Worm (Caenorhabditis elegans) whole organism, young adult: ENCODE data around the gene F47B8.4.

Experiments used
- C17E4.6 ChIP-seq: fragments of 200-800 bp; sonication (Bioruptor generic); IDR thresholded peaks from 2 replicates; pipeline ENCODE4 v1.3.6; 2022; ENCODE audit warnings: missing genetic modification reagents, missing genetic modification characterization, missing compliant biosample characterization
- D2030.7 ChIP-seq: fragments of 200-800 bp; sonication (Bioruptor generic); IDR thresholded peaks from 2 replicates; pipeline ENCODE4 v1.3.6; 2022; ENCODE audit warnings: missing genetic modification reagents, missing genetic modification characterization, missing compliant biosample characterization
- F33H1.4 ChIP-seq: fragments of 200-800 bp; sonication (Bioruptor generic); IDR thresholded peaks from 2 replicates; pipeline ENCODE4 v1.3.6; 2022; ENCODE audit warnings: missing genetic modification reagents, missing genetic modification characterization, missing compliant biosample characterization
- F52B5.7 ChIP-seq: sonication (generic microtip); optimal IDR thresholded peaks from 2 replicates; lab custom pipeline; 2016; ENCODE audit warnings: mild to moderate bottlenecking, missing genetic modification characterization, missing compliant biosample characterization
- F57C9.4 ChIP-seq: sonication (generic microtip); optimal IDR thresholded peaks from 2 replicates; lab custom pipeline; 2017; ENCODE audit warnings: mild to moderate bottlenecking, missing genetic modification characterization, missing compliant biosample characterization
- K11D2.4 ChIP-seq: fragments of 200-800 bp; sonication (Bioruptor generic); IDR thresholded peaks from 2 replicates; pipeline ENCODE4 v1.3.6; 2022; ENCODE audit warnings: missing genetic modification reagents, missing genetic modification characterization, missing compliant biosample characterization
- K12H6.12 ChIP-seq: fragments of 200-800 bp; sonication (Bioruptor generic); optimal IDR thresholded peaks from 2 replicates; lab custom pipeline; 2018; ENCODE audit warnings: mild to moderate bottlenecking, missing genetic modification characterization, missing compliant biosample characterization
- T07F8.4 ChIP-seq: sonication (generic microtip); optimal IDR thresholded peaks from 2 replicates; lab custom pipeline; 2016; ENCODE audit warnings: mild to moderate bottlenecking, missing genetic modification characterization, moderate library complexity, missing compliant biosample characterization
- Y53F4B.3 ChIP-seq: fragments of 200-800 bp; sonication (Bioruptor generic); IDR thresholded peaks from 2 replicates; pipeline ENCODE4 v1.3.6; 2022; ENCODE audit warnings: missing genetic modification reagents, missing genetic modification characterization, missing compliant biosample characterization
- Y56A3A.18 ChIP-seq: fragments of 200-800 bp; sonication (Bioruptor generic); IDR thresholded peaks from 2 replicates; pipeline ENCODE4 v1.3.6; 2022; ENCODE audit warnings: missing genetic modification reagents, missing genetic modification characterization, missing compliant biosample characterization
- akir-1 ChIP-seq: fragments of 200-800 bp; sonication (Bioruptor generic); optimal IDR thresholded peaks from 2 replicates; lab custom pipeline; 2018; ENCODE audit warnings: mild to moderate bottlenecking, missing genetic modification characterization, moderate library complexity, missing compliant biosample characterization
- athp-1 ChIP-seq: sonication (generic microtip); optimal IDR thresholded peaks from 2 replicates; lab custom pipeline; 2017; ENCODE audit warnings: mild to moderate bottlenecking, missing genetic modification characterization, missing compliant biosample characterization
- attf-3 ChIP-seq: fragments of 200-800 bp; sonication (Bioruptor generic); conservative IDR thresholded peaks from 2 replicates; pipeline ENCODE4 v1.3.6; 2022; ENCODE audit warnings: missing genetic modification reagents, missing genetic modification characterization, missing compliant biosample characterization
- attf-5 ChIP-seq: fragments of 200-800 bp; sonication (Bioruptor generic); optimal IDR thresholded peaks from 2 replicates; lab custom pipeline; 2018; ENCODE audit warnings: mild to moderate bottlenecking, missing genetic modification characterization, missing compliant biosample characterization
- attf-6 ChIP-seq: fragments of 200-800 bp; sonication (Bioruptor generic); IDR thresholded peaks from 2 replicates; pipeline ENCODE4 v1.3.6; 2022; ENCODE audit warnings: missing genetic modification reagents, missing genetic modification characterization, missing compliant biosample characterization
- cebp-1 ChIP-seq, 2 experiments: fragments of 200-800 bp in 1 of 2; sonication (Bioruptor generic) in 1 of 2; sonication (generic microtip) in 1 of 2; IDR thresholded peaks in 1 of 2; optimal IDR thresholded peaks in 1 of 2; 2 replicates each; pipeline versions ENCODE4 v1.3.6 to Lab custom; 2017 to 2022; ENCODE audit warnings: missing compliant biosample characterization in 2 of 2, missing genetic modification characterization in 2 of 2, mild to moderate bottlenecking in 1 of 2, missing genetic modification reagents in 1 of 2, moderate library complexity in 1 of 2
- cebp-2 ChIP-seq: fragments of 200-800 bp; sonication (Bioruptor generic); IDR thresholded peaks from 2 replicates; pipeline ENCODE4 v1.3.6; 2022; ENCODE audit warnings: missing genetic modification characterization, missing compliant biosample characterization
- ceh-40 ChIP-seq: fragments of 200-800 bp; sonication (Bioruptor generic); IDR thresholded peaks from 2 replicates; pipeline ENCODE4 v1.3.6; 2022; ENCODE audit warnings: missing genetic modification characterization, missing compliant biosample characterization
- die-1 ChIP-seq: sonication (generic microtip); optimal IDR thresholded peaks from 2 replicates; lab custom pipeline; 2016; ENCODE audit warnings: missing genotype, mild to moderate bottlenecking, missing genetic modification characterization, missing compliant biosample characterization
- dpff-1 ChIP-seq: sonication (generic microtip); optimal IDR thresholded peaks from 2 replicates; lab custom pipeline; 2017; ENCODE audit warnings: mild to moderate bottlenecking, missing genetic modification characterization, missing compliant biosample characterization
- ets-4 ChIP-seq: fragments of 200-800 bp; sonication (Bioruptor generic); optimal IDR thresholded peaks from 2 replicates; lab custom pipeline; 2018; ENCODE audit warnings: mild to moderate bottlenecking, missing genetic modification characterization, missing compliant biosample characterization
- gei-17 ChIP-seq: fragments of 200-800 bp; sonication (Bioruptor generic); optimal IDR thresholded peaks from 2 replicates; lab custom pipeline; 2018; ENCODE audit warnings: mild to moderate bottlenecking, missing genetic modification characterization, missing compliant biosample characterization
- him-1 ChIP-seq: sonication (generic microtip); optimal IDR thresholded peaks from 2 replicates; lab custom pipeline; 2016; ENCODE audit warnings: missing genotype, missing genetic modification reagents, missing genetic modification characterization, missing compliant biosample characterization
- hmg-20 ChIP-seq: fragments of 200-800 bp; sonication (Bioruptor generic); IDR thresholded peaks from 2 replicates; pipeline ENCODE4 v1.3.6; 2022; ENCODE audit warnings: missing genetic modification reagents, missing genetic modification characterization, missing compliant biosample characterization
- hrde-1 ChIP-seq: sonication (generic microtip); optimal IDR thresholded peaks from 2 replicates; lab custom pipeline; 2016; ENCODE audit warnings: missing genetic modification characterization, mild to moderate bottlenecking, missing compliant biosample characterization, moderate library complexity, missing genotype, missing genetic modification reagents, borderline replicate concordance
- let-607 ChIP-seq, 2 experiments: fragments of 200-800 bp in 1 of 2; sonication (Bioruptor generic) in 1 of 2; sonication (generic microtip) in 1 of 2; optimal IDR thresholded peaks; 2 replicates each; lab custom pipeline; 2016 to 2018; ENCODE audit warnings: mild to moderate bottlenecking in 2 of 2, missing compliant biosample characterization in 2 of 2, missing genetic modification characterization in 2 of 2, moderate library complexity in 2 of 2, missing genotype in 1 of 2
- lin-35 ChIP-seq, 3 experiments: fragments of 150-350 bp in 2 of 3; sonication (generic microtip) in 1 of 3; optimal IDR thresholded peaks; 2 replicates each; lab custom pipeline; 2014 to 2018; ENCODE audit warnings: missing biosample characterization in 3 of 3, missing genetic modification characterization in 3 of 3, missing genetic modification reagents in 3 of 3
- lir-1 ChIP-seq: fragments of 200-800 bp; sonication (Bioruptor generic); conservative IDR thresholded peaks from 2 replicates; pipeline ENCODE4 v1.3.6; 2022; ENCODE audit warnings: missing genetic modification reagents, missing genetic modification characterization, missing compliant biosample characterization
- lsl-1 ChIP-seq: fragments of 200-800 bp; sonication (Bioruptor generic); optimal IDR thresholded peaks from 2 replicates; lab custom pipeline; 2018; ENCODE audit warnings: mild to moderate bottlenecking, missing genetic modification characterization, moderate library complexity, missing compliant biosample characterization
- mel-28 ChIP-seq: sonication (generic microtip); optimal IDR thresholded peaks from 2 replicates; lab custom pipeline; 2016; ENCODE audit warnings: borderline replicate concordance, mild to moderate bottlenecking, missing genetic modification characterization, missing compliant biosample characterization
- mes-4 ChIP-seq: sonication (generic microtip); optimal IDR thresholded peaks from 2 replicates; lab custom pipeline; 2016; ENCODE audit warnings: missing genotype, missing genetic modification characterization, missing compliant biosample characterization
- mxl-1 ChIP-seq: sonication (generic microtip); optimal IDR thresholded peaks from 2 replicates; lab custom pipeline; 2016; ENCODE audit warnings: missing genetic modification characterization, missing compliant biosample characterization
- nfya-2 ChIP-seq: fragments of 200-800 bp; sonication (Bioruptor generic); IDR thresholded peaks from 2 replicates; pipeline ENCODE4 v1.3.6; 2022; ENCODE audit warnings: missing genetic modification reagents, missing genetic modification characterization, missing compliant biosample characterization
- nhr-120 ChIP-seq: fragments of 200-800 bp; sonication (Bioruptor generic); IDR thresholded peaks from 2 replicates; pipeline ENCODE4 v1.3.6; 2022; ENCODE audit warnings: missing genetic modification characterization, missing compliant biosample characterization
- nhr-27 ChIP-seq: fragments of 200-800 bp; sonication (Bioruptor generic); optimal IDR thresholded peaks from 2 replicates; lab custom pipeline; 2018; ENCODE audit warnings: mild to moderate bottlenecking, missing genetic modification characterization, moderate library complexity, missing compliant biosample characterization
- pbrm-1 ChIP-seq: fragments of 200-800 bp; sonication (Bioruptor generic); IDR thresholded peaks from 2 replicates; pipeline ENCODE4 v1.3.6; 2022; ENCODE audit warnings: missing genetic modification reagents, missing genetic modification characterization, missing compliant biosample characterization
- pha-4 ChIP-seq: fragments of 150-350 bp; sonication (generic microtip); optimal IDR thresholded peaks from 2 replicates; lab custom pipeline; 2014; ENCODE audit warnings: missing biosample characterization, missing genetic modification reagents, missing genetic modification characterization
- sdz-38 ChIP-seq: sonication (generic microtip); optimal IDR thresholded peaks from 2 replicates; lab custom pipeline; 2016; ENCODE audit warnings: missing genotype, missing genetic modification characterization, missing compliant biosample characterization
- snpc-3.4 ChIP-seq: sonication (generic microtip); optimal IDR thresholded peaks from 2 replicates; lab custom pipeline; 2017; ENCODE audit warnings: missing genetic modification characterization, mild to moderate bottlenecking, missing compliant biosample characterization, antibody characterized with exemption, moderate library complexity, missing genotype, missing genetic modification reagents
- somi-1 ChIP-seq: fragments of 200-800 bp; sonication (Bioruptor generic); optimal IDR thresholded peaks from 2 replicates; lab custom pipeline; 2018; ENCODE audit warnings: mild to moderate bottlenecking, missing genetic modification characterization, missing compliant biosample characterization
- tbx-9 ChIP-seq: sonication (generic microtip); optimal IDR thresholded peaks from 2 replicates; lab custom pipeline; 2016; ENCODE audit warnings: borderline replicate concordance, missing genetic modification characterization, inconsistent platforms, missing compliant biosample characterization
- tlf-1 ChIP-seq: fragments of 200-800 bp; sonication (Bioruptor generic); optimal IDR thresholded peaks from 2 replicates; lab custom pipeline; 2018; ENCODE audit warnings: mild to moderate bottlenecking, missing genetic modification characterization, missing compliant biosample characterization
- unc-62 ChIP-seq: fragments of 150-350 bp; optimal IDR thresholded peaks from 2 replicates; lab custom pipeline; 2014; ENCODE audit warnings: missing biosample characterization, missing genetic modification reagents, missing genetic modification characterization
- ztf-26 ChIP-seq: sonication (generic microtip); optimal IDR thresholded peaks from 2 replicates; lab custom pipeline; 2017; ENCODE audit warnings: missing genetic modification characterization, missing compliant biosample characterization
- ztf-28 ChIP-seq: fragments of 200-800 bp; sonication (Bioruptor generic); IDR thresholded peaks from 2 replicates; pipeline ENCODE4 v1.3.6; 2022; ENCODE audit warnings: missing genetic modification reagents, missing genetic modification characterization, missing compliant biosample characterization

The F47B8.4 gene

ce11 chrV:14347234-14347826 is 22.9 kb upstream of the F47B8.4 start, which contains the start of gene cept-2 (continued):
- TF ChIP-seq ztf-28 (GFP tag; lab: Robert Waterston, UW) (0 out of 2 replicates have a peak, but pooled peaks have one; percentile 11), nhr-120 (GFP tag; lab: Robert Waterston, UW) (no peak), sdz-38 (no peak), hrde-1 (tag; lab: Kevin White, UChicago) (no peak), ets-4 (GFP tag; lab: Kevin White, UChicago) (no peak), athp-1 (tag; lab: Kevin White, UChicago) (peak; percentile 41), dpff-1 (tag; lab: Kevin White, UChicago) (no peak), attf-5 (GFP tag; lab: Kevin White, UChicago) (peak; percentile 87), F33H1.4 (GFP tag; lab: Robert Waterston, UW) (peak; percentile 55), pha-4 (tag; lab: Kevin White, UChicago) (peak; percentile 45), unc-62 (GFP tag; lab: Kevin White, UChicago) (no peak), K12H6.12 (tag; lab: Kevin White, UChicago) (peak; percentile 88), pbrm-1 (GFP tag; lab: Robert Waterston, UW) (peak; percentile 78), die-1 (tag; lab: Kevin White, UChicago) (no peak), ztf-26 (tag; lab: Kevin White, UChicago) (no peak), hmg-20 (0 out of 2 replicates have a peak, but pooled peaks have one; percentile 43), nhr-27 (tag; lab: Kevin White, UChicago) (no peak), C17E4.6 (GFP tag; lab: Robert Waterston, UW) (no peak), attf-6 (peak; percentile 67; the same call in 1 of the 2 replicates), him-1 (tag; lab: Kevin White, UChicago) (peak; percentile 36), cebp-2 (no peak), let-607 (tag; optimal IDR thresholded peaks at IDR 0.05; lab: Kevin White, UChicago) (peak; percentile 76 to 81), lir-1 (peak; percentile 68), mxl-1 (no peak), somi-1 (GFP tag; lab: Kevin White, UChicago) (peak; percentile 57), Y56A3A.18 (GFP tag; lab: Robert Waterston, UW) (no peak), akir-1 (GFP tag; lab: Kevin White, UChicago) (peak; percentile 24), gei-17 (no peak), tlf-1 (GFP tag; lab: Kevin White, UChicago) (peak; percentile 66), mel-28 (tag; lab: Kevin White, UChicago) (no peak), snpc-3.4 (tag; lab: Kevin White, UChicago) (peak; percentile 80), attf-3 (GFP tag; lab: Robert Waterston, UW) (peak; percentile 69), lsl-1 (GFP tag; lab: Kevin White, UChicago) (peak; percentile 67), cebp-1 (GFP tag; IDR thresholded peaks at IDR 0.05; lab: Robert Waterston, UW) (0 out of 2 replicates have a peak, but pooled peaks have one; percentile 34), cebp-1 (tag; optimal IDR thresholded peaks at IDR 0.05; lab: Kevin White, UChicago) (no peak), lin-35 (GFP tag; optimal IDR thresholded peaks at IDR 0.05; lab: Kevin White, UChicago) (peak in 2 of 3 experiments; percentile 58 to 92)

ce11 chrV:14341672-14342071 is 17.2 kb upstream of the F47B8.4 start, which contains the start of gene F47B8.10:
TSS of gene F47B8.10 (plus strand) at chrV:14341972.
- TF ChIP-seq pbrm-1 (GFP tag; lab: Robert Waterston, UW) (no peak), K11D2.4 (GFP tag; lab: Robert Waterston, UW) (no peak), F52B5.7 (tag; lab: Kevin White, UChicago) (no peak), nfya-2 (GFP tag; lab: Robert Waterston, UW) (no peak), mes-4 (tag; lab: Kevin White, UChicago) (no peak), ceh-40 (GFP tag; lab: Robert Waterston, UW) (no peak), dpff-1 (tag; lab: Kevin White, UChicago) (no peak), F57C9.4 (no peak), T07F8.4 (no peak), D2030.7 (GFP tag; lab: Robert Waterston, UW) (no peak), lsl-1 (GFP tag; lab: Kevin White, UChicago) (no peak), Y53F4B.3 (GFP tag; lab: Robert Waterston, UW) (no peak), lir-1 (no peak), sdz-38 (no peak), tbx-9 (no peak)
- TF ChIP-seq, all 124 proteins: peak for 0
